Fruit fly (Drosophila melanogaster): ENCODE results near the gene CG13284.

dm6 chr2L:16843336-16843735 lies 5.2 kb downstream of the CG13284 start:
- no peak for TF ChIP-seq CG33017 (tag; optimal IDR thresholded peaks at IDR 0.05)
- TF ChIP-seq CG12768 (GFP tag; optimal IDR thresholded peaks at IDR 0.05): no peak
- peak; percentile 53 for TF ChIP-seq kay (GFP tag; ENCODE audit: borderline replicate concordance)
- TF ChIP-seq CG5204 (GFP tag; optimal IDR thresholded peaks at IDR 0.05): no peak
- no peak for TF ChIP-seq bab1 (GFP tag; optimal IDR thresholded peaks at IDR 0.05)
- no peak for TF ChIP-seq ovo (GFP tag; optimal IDR thresholded peaks at IDR 0.05)
- TF ChIP-seq CG14711 (tag; optimal IDR thresholded peaks at IDR 0.05): no peak
- no peak for TF ChIP-seq tj (GFP tag; optimal IDR thresholded peaks at IDR 0.05)
- TF ChIP-seq Crg-1 (GFP tag; optimal IDR thresholded peaks at IDR 0.05): no peak

All from whole organism, adult.